Worm (Caenorhabditis elegans) whole organism, L4 larva: ENCODE measurements around the gene T13A10.1.

ENCODE experiments used
- F26F4.8 ChIP-seq: fragments of 200-800 bp; sonication (Bioruptor generic); conservative IDR thresholded peaks from 2 replicates; pipeline ENCODE4 v1.3.6; 2022; ENCODE audit warnings: missing genetic modification characterization, missing compliant biosample characterization
- F37D6.2 ChIP-seq: sonication (generic microtip); optimal IDR thresholded peaks from 2 replicates; lab custom pipeline; 2016; ENCODE audit warnings: mild to moderate bottlenecking, missing genetic modification characterization, missing compliant biosample characterization
- R02D3.7 ChIP-seq: fragments of 150-350 bp; sonication (generic microtip); optimal IDR thresholded peaks from 3 replicates; lab custom pipeline; 2014; ENCODE audit warnings: missing biosample characterization, missing genetic modification characterization
- T20F7.1 ChIP-seq: fragments of 200-800 bp; sonication (Bioruptor generic); optimal IDR thresholded peaks from 2 replicates; lab custom pipeline; 2018; ENCODE audit warnings: mild to moderate bottlenecking, missing genetic modification characterization, missing compliant biosample characterization
- T26A8.4 ChIP-seq: fragments of 200-800 bp; sonication (Bioruptor generic); IDR thresholded peaks from 2 replicates; pipeline ENCODE4 v1.3.6; 2022; ENCODE audit warnings: missing genetic modification characterization, missing compliant biosample characterization
- Y75B8A.6 ChIP-seq: fragments of 200-800 bp; sonication (Bioruptor generic); IDR thresholded peaks from 2 replicates; pipeline ENCODE4 v1.3.6; 2022; ENCODE audit warnings: missing genetic modification reagents, missing genetic modification characterization, missing compliant biosample characterization
- aly-2 ChIP-seq: sonication (generic microtip); optimal IDR thresholded peaks from 2 replicates; lab custom pipeline; 2018; ENCODE audit warnings: missing biosample characterization, missing genetic modification characterization
- ama-1 ChIP-seq: fragments of 150-350 bp; optimal IDR thresholded peaks from 2 replicates; lab custom pipeline; 2014; ENCODE audit warnings: inconsistent platforms, mixed read lengths
- attf-4 ChIP-seq: sonication (generic microtip); optimal IDR thresholded peaks from 3 replicates; lab custom pipeline; 2017; ENCODE audit warnings: missing biosample characterization, missing genetic modification characterization
- ceh-44 ChIP-seq: fragments of 200-800 bp; sonication (Bioruptor generic); IDR thresholded peaks from 2 replicates; pipeline ENCODE4 v1.3.6; 2022; ENCODE audit warnings: missing genetic modification reagents, missing genetic modification characterization, missing compliant biosample characterization
- ceh-62 ChIP-seq: sonication (generic microtip); optimal IDR thresholded peaks from 2 replicates; lab custom pipeline; 2017; ENCODE audit warnings: missing biosample characterization, missing genetic modification characterization
- ceh-82 ChIP-seq: sonication (generic microtip); optimal IDR thresholded peaks from 2 replicates; lab custom pipeline; 2017; ENCODE audit warnings: missing biosample characterization, missing genetic modification characterization
- cey-2 ChIP-seq: sonication (generic microtip); optimal IDR thresholded peaks from 3 replicates; lab custom pipeline; 2017; ENCODE audit warnings: missing genetic modification characterization, mild to moderate bottlenecking, missing compliant biosample characterization, antibody characterized with exemption, borderline replicate concordance; ENCODE audit not compliant: insufficient read depth
- daf-16 ChIP-seq, 3 experiments: sonication (generic microtip); optimal IDR thresholded peaks; 2 replicates each; lab custom pipeline; 2016 to 2017; ENCODE audit warnings: missing genetic modification characterization in 3 of 3, missing genetic modification reagents in 3 of 3, mild to moderate bottlenecking in 2 of 3, missing compliant biosample characterization in 2 of 3, missing biosample characterization in 1 of 3, moderate library complexity in 1 of 3
- daf-19 ChIP-seq: fragments of 200-800 bp; sonication (Bioruptor generic); conservative IDR thresholded peaks from 2 replicates; pipeline ENCODE4 v1.3.6; 2022; ENCODE audit warnings: missing genetic modification characterization, missing compliant biosample characterization
- daf-8 ChIP-seq: fragments of 200-800 bp; sonication (Bioruptor generic); IDR thresholded peaks from 2 replicates; pipeline ENCODE4 v1.3.6; 2022; ENCODE audit warnings: missing genetic modification characterization, missing compliant biosample characterization
- dmd-8 ChIP-seq: fragments of 200-800 bp; sonication (Bioruptor generic); IDR thresholded peaks from 2 replicates; pipeline ENCODE4 v1.3.6; 2022; ENCODE audit warnings: missing genetic modification characterization, missing compliant biosample characterization
- dpl-1 ChIP-seq: fragments of 150-350 bp; optimal IDR thresholded peaks from 2 replicates; lab custom pipeline; 2014; ENCODE audit warnings: missing biosample characterization, missing genetic modification reagents, missing genetic modification characterization
- dve-1 ChIP-seq: sonication (generic microtip); optimal IDR thresholded peaks from 2 replicates; lab custom pipeline; 2017; ENCODE audit warnings: antibody characterized with exemption, mild to moderate bottlenecking, missing genetic modification characterization, missing compliant biosample characterization; ENCODE audit not compliant: insufficient read depth
- egl-27 ChIP-seq: sonication (generic microtip); optimal IDR thresholded peaks from 3 replicates; lab custom pipeline; 2017; ENCODE audit warnings: missing biosample characterization, missing genetic modification reagents, missing genetic modification characterization
- egl-43 ChIP-seq: fragments of 200-800 bp; sonication (Bioruptor generic); IDR thresholded peaks from 2 replicates; pipeline ENCODE4 v1.3.6; 2022; ENCODE audit warnings: missing genetic modification reagents, missing genetic modification characterization, missing compliant biosample characterization
- fkh-10 ChIP-seq: fragments of 150-350 bp; optimal IDR thresholded peaks from 2 replicates; lab custom pipeline; 2014; ENCODE audit warnings: missing biosample characterization, missing genetic modification reagents, missing genetic modification characterization
- gei-8 ChIP-seq: fragments of 200-800 bp; sonication (Bioruptor generic); optimal IDR thresholded peaks from 2 replicates; lab custom pipeline; 2018; ENCODE audit warnings: mild to moderate bottlenecking, missing genetic modification characterization, missing compliant biosample characterization
- hlh-11 ChIP-seq: fragments of 200-800 bp; sonication (Bioruptor generic); optimal IDR thresholded peaks from 2 replicates; lab custom pipeline; 2018; ENCODE audit warnings: mild to moderate bottlenecking, missing genetic modification characterization, missing compliant biosample characterization
- hmg-1.1 ChIP-seq: fragments of 200-800 bp; sonication (Bioruptor generic); IDR thresholded peaks from 2 replicates; pipeline ENCODE4 v1.3.6; 2022; ENCODE audit warnings: missing genetic modification reagents, missing genetic modification characterization, missing compliant biosample characterization
- jun-1 ChIP-seq: fragments of 150-350 bp; optimal IDR thresholded peaks from 2 replicates; lab custom pipeline; 2014; ENCODE audit warnings: missing biosample characterization, missing genetic modification reagents, missing genetic modification characterization
- lin-1 ChIP-seq: fragments of 200-800 bp; sonication (Bioruptor generic); IDR thresholded peaks from 2 replicates; pipeline ENCODE4 v1.3.6; 2022; ENCODE audit warnings: missing genetic modification reagents, missing genetic modification characterization, missing compliant biosample characterization
- lin-13 ChIP-seq: fragments of 150-350 bp; optimal IDR thresholded peaks from 2 replicates; lab custom pipeline; 2014; ENCODE audit warnings: missing biosample characterization, missing genetic modification reagents, missing genetic modification characterization
- lin-29 ChIP-seq: fragments of 200-800 bp; sonication (Bioruptor generic); IDR thresholded peaks from 2 replicates; pipeline ENCODE4 v1.3.6; 2022; ENCODE audit warnings: missing genetic modification reagents, missing genetic modification characterization, missing compliant biosample characterization
- madf-5 ChIP-seq, 2 experiments: fragments of 200-800 bp; sonication (Bioruptor generic); IDR thresholded peaks; 2 replicates each; pipeline ENCODE4 v1.3.6; 2022; ENCODE audit warnings: missing compliant biosample characterization in 2 of 2, missing genetic modification characterization in 2 of 2
- madf-9 ChIP-seq: fragments of 200-800 bp; sonication (Bioruptor generic); conservative IDR thresholded peaks from 2 replicates; pipeline ENCODE4 v1.3.6; 2022; ENCODE audit warnings: missing genetic modification reagents, missing genetic modification characterization, missing compliant biosample characterization
- mdt-29 ChIP-seq: fragments of 200-800 bp; sonication (Bioruptor generic); IDR thresholded peaks from 2 replicates; pipeline ENCODE4 v1.3.6; 2022; ENCODE audit warnings: missing genetic modification reagents, missing genetic modification characterization, missing compliant biosample characterization
- mxl-3 ChIP-seq: fragments of 200-800 bp; sonication (Bioruptor generic); optimal IDR thresholded peaks from 2 replicates; lab custom pipeline; 2018; ENCODE audit warnings: mild to moderate bottlenecking, missing genetic modification characterization, missing compliant biosample characterization
- nhr-28 ChIP-seq: fragments of 150-350 bp; optimal IDR thresholded peaks from 2 replicates; lab custom pipeline; 2014; ENCODE audit warnings: missing biosample characterization, missing genetic modification characterization
- nhr-42 ChIP-seq: fragments of 200-800 bp; sonication (Bioruptor generic); IDR thresholded peaks from 2 replicates; pipeline ENCODE4 v1.3.6; 2022; ENCODE audit warnings: missing genetic modification characterization, missing compliant biosample characterization
- nhr-48 ChIP-seq: sonication (generic microtip); optimal IDR thresholded peaks from 2 replicates; lab custom pipeline; 2016; ENCODE audit warnings: mild to moderate bottlenecking, missing genetic modification characterization, missing compliant biosample characterization
- nhr-76 ChIP-seq: fragments of 150-350 bp; optimal IDR thresholded peaks from 2 replicates; lab custom pipeline; 2014; ENCODE audit warnings: missing biosample characterization, missing genetic modification characterization
- php-3 ChIP-seq: fragments of 200-800 bp; sonication (Bioruptor generic); IDR thresholded peaks from 2 replicates; pipeline ENCODE4 v1.3.6; 2022; ENCODE audit warnings: missing genetic modification reagents, missing genetic modification characterization, missing compliant biosample characterization
- pqm-1 ChIP-seq: sonication (generic microtip); optimal IDR thresholded peaks from 2 replicates; lab custom pipeline; 2017; ENCODE audit warnings: missing biosample characterization, missing genetic modification characterization
- rbr-2 ChIP-seq: sonication (generic microtip); optimal IDR thresholded peaks from 2 replicates; lab custom pipeline; 2016; ENCODE audit warnings: missing genotype, missing genetic modification characterization, missing compliant biosample characterization
- saeg-2 ChIP-seq: fragments of 200-800 bp; sonication (Bioruptor generic); IDR thresholded peaks from 2 replicates; pipeline ENCODE4 v1.3.6; 2022; ENCODE audit warnings: missing genetic modification reagents, missing genetic modification characterization, missing compliant biosample characterization
- sdz-12 ChIP-seq: fragments of 200-800 bp; sonication (Bioruptor generic); optimal IDR thresholded peaks from 2 replicates; lab custom pipeline; 2018; ENCODE audit warnings: mild to moderate bottlenecking, missing genetic modification characterization, missing compliant biosample characterization
- snpc-1.2 ChIP-seq: fragments of 200-800 bp; sonication (Bioruptor generic); IDR thresholded peaks from 2 replicates; pipeline ENCODE4 v1.3.6; 2022; ENCODE audit warnings: missing genetic modification reagents, missing genetic modification characterization, missing compliant biosample characterization
- tag-97 ChIP-seq: fragments of 200-800 bp; sonication (Bioruptor generic); IDR thresholded peaks from 2 replicates; pipeline ENCODE4 v1.3.6; 2022; ENCODE audit warnings: missing genetic modification characterization, missing compliant biosample characterization
- tra-1 ChIP-seq: fragments of 200-800 bp; sonication (Bioruptor generic); IDR thresholded peaks from 2 replicates; pipeline ENCODE4 v1.3.6; 2022; ENCODE audit warnings: missing genetic modification reagents, missing genetic modification characterization, missing compliant biosample characterization
- unc-130 ChIP-seq: sonication (generic microtip); optimal IDR thresholded peaks from 2 replicates; lab custom pipeline; 2016; ENCODE audit warnings: missing genetic modification reagents, missing genetic modification characterization, missing compliant biosample characterization
- unc-39 ChIP-seq: sonication (generic microtip); optimal IDR thresholded peaks from 2 replicates; lab custom pipeline; 2017; ENCODE audit warnings: missing biosample characterization, missing genetic modification characterization
- zag-1 ChIP-seq: fragments of 150-350 bp; optimal IDR thresholded peaks from 2 replicates; lab custom pipeline; 2014; ENCODE audit warnings: missing biosample characterization, missing genetic modification characterization
- zfp-2 ChIP-seq: sonication (generic microtip); optimal IDR thresholded peaks from 2 replicates; lab custom pipeline; 2016; ENCODE audit warnings: mild to moderate bottlenecking, missing genetic modification characterization, missing compliant biosample characterization

T13A10.1 gene

ce11 chrIV:6321667-6322066 lies 45.8 kb downstream of the T13A10.1 start, which contains the start of gene Y73B6BL.29 (continued):
- TF ChIP-seq zfp-2 (peak; percentile 88), egl-43 (GFP tag; lab: Robert Waterston, UW) (no peak)

- TF ChIP-seq T20F7.1 (GFP tag; lab: Kevin White, UChicago) (peak; percentile 86), saeg-2 (peak; percentile 86), gei-8 (GFP tag; lab: Kevin White, UChicago) (peak; percentile 58), unc-39 (no peak), mxl-3 (GFP tag; lab: Kevin White, UChicago) (peak; percentile 86), ceh-44 (GFP tag; lab: Robert Waterston, UW) (peak; percentile 84; the same call in 1 of the 2 replicates), dpl-1 (GFP tag; lab: Kevin White, UChicago) (peak; percentile 93), mdt-29 (GFP tag; lab: Robert Waterston, UW) (peak; percentile 93), madf-5 (GFP tag; IDR thresholded peaks at IDR 0.05; lab: Robert Waterston, UW) (0 out of 4 replicates have a peak, but pooled peaks of 1 of the 2 experiments have one; percentile 14), T26A8.4 (GFP tag; lab: Robert Waterston, UW) (peak; percentile 98), dve-1 (tag; lab: Kevin White, UChicago) (peak; percentile 99), nhr-28 (tag; lab: Kevin White, UChicago) (peak; percentile 76), nhr-48 (tag; lab: Kevin White, UChicago) (peak; percentile 87), lin-1 (GFP tag; lab: Robert Waterston, UW) (peak; percentile 95), daf-19 (GFP tag; lab: Robert Waterston, UW) (no peak), nhr-42 (GFP tag; lab: Robert Waterston, UW) (peak; percentile 94), rbr-2 (tag; lab: Kevin White, UChicago) (peak; percentile 95), daf-8 (GFP tag; lab: Robert Waterston, UW) (no peak), F26F4.8 (GFP tag; lab: Robert Waterston, UW) (no peak), madf-9 (peak; percentile 92), hmg-1.1 (GFP tag; lab: Robert Waterston, UW) (peak; percentile 96), aly-2 (tag; lab: Kevin White, UChicago) (no peak), fkh-10 (GFP tag; lab: Kevin White, UChicago) (peak; percentile 80), Y75B8A.6 (GFP tag; lab: Robert Waterston, UW) (peak; percentile 88), hlh-11 (peak; percentile 95), daf-16 (GFP tag; optimal IDR thresholded peaks at IDR 0.05; lab: Kevin White, UChicago) (peak; percentile 60 to 94), daf-16 (tag; optimal IDR thresholded peaks at IDR 0.05; lab: Kevin White, UChicago) (peak; percentile 87), php-3 (GFP tag; lab: Robert Waterston, UW) (peak; percentile 76; the same call in 1 of the 2 replicates), F37D6.2 (tag; lab: Kevin White, UChicago) (peak; percentile 89), zag-1 (tag; lab: Kevin White, UChicago) (peak; percentile 0), sdz-12 (GFP tag; lab: Kevin White, UChicago) (peak; percentile 70), lin-29 (GFP tag; lab: Robert Waterston, UW) (peak; percentile 85), ama-1 (lab: Kevin White, UChicago) (peak; percentile 82), pqm-1 (tag; lab: Kevin White, UChicago) (no peak), egl-27 (tag; lab: Kevin White, UChicago) (no peak), nhr-76 (peak; percentile 31), lin-13 (GFP tag; lab: Kevin White, UChicago) (peak; percentile 90), attf-4 (tag; lab: Kevin White, UChicago) (no peak), tag-97 (GFP tag; lab: Robert Waterston, UW) (no peak), jun-1 (tag; lab: Kevin White, UChicago) (peak; percentile 88), ceh-62 (no peak), dmd-8 (GFP tag; lab: Robert Waterston, UW) (peak; percentile 53; the same call in 1 of the 2 replicates), cey-2 (tag; lab: Kevin White, UChicago) (no peak), tra-1 (GFP tag; lab: Robert Waterston, UW) (peak; percentile 93), snpc-1.2 (peak; percentile 96), ceh-82 (tag; lab: Kevin White, UChicago) (peak; percentile 24), R02D3.7 (tag; lab: Kevin White, UChicago) (peak; percentile 46), unc-130 (peak; percentile 86)
These were observed 47.9 kb downstream of the T13A10.1 start, which contains the start of gene sqd-1 for ce11 chrIV:6323654-6324224. Gene sqd-1, plus strand, starts transcription at chrIV:6324174.
